Fruit fly (Drosophila melanogaster): ENCODE data around the gene CG15465.

The CG15465 gene

DNA sequence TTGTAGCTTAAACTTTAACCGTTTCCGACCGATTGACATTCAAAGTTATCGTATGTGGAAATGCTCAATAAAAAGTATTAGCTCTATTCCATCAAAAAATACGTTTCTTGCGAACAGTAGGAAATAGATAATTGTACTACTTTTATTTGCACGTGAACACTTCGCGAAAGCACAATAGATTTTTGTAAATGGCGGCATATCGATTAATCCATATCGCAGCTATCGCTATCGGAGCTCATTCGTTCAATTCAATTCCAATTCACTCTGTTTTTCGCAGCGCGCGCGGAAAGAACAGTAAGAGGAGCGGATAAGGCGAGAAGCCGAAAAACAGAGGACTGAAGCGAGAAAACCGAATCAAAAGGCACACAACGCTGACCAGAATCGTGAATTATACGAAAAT lies at the start of gene CG15465, which contains the start of gene rg (continued):
- TF ChIP-seq CG6254 (GFP tag; optimal IDR thresholded peaks at IDR 0.05) (no peak), CG15514 (GFP tag; optimal IDR thresholded peaks at IDR 0.05) (peak; percentile 89), pzg (GFP tag; optimal IDR thresholded peaks at IDR 0.05) (peak; percentile 30), Meics (GFP tag; optimal IDR thresholded peaks at IDR 0.05) (no peak), esg (GFP tag; conservative IDR thresholded peaks at IDR 0.05) (no peak), Poxn (GFP tag; IDR thresholded peaks at IDR 0.05) (no peak), CG2116 (GFP tag; optimal IDR thresholded peaks at IDR 0.05) (peak; percentile 63), Dref (GFP tag; IDR thresholded peaks at IDR 0.05) (peak; percentile 71), Dll (GFP tag; IDR thresholded peaks at IDR 0.05; ENCODE audit: partially characterized antibody) (peak; percentile 63; the same call in 3 of the 4 replicates), Dp (GFP tag; optimal IDR thresholded peaks at IDR 0.05) (peak; percentile 70), Bdp1 (GFP tag; optimal IDR thresholded peaks at IDR 0.05) (no peak), org-1 (GFP tag; optimal IDR thresholded peaks at IDR 0.05) (no peak), Gsc (GFP tag; IDR thresholded peaks at IDR 0.05) (no peak), CG8290 (GFP tag; optimal IDR thresholded peaks at IDR 0.05) (no peak), CG8290 (tag; optimal IDR thresholded peaks at IDR 0.05) (peak in 1 of 2 experiments; percentile 32), CG2199 (GFP tag; IDR thresholded peaks at IDR 0.05) (peak; percentile 53; the same call in 1 of the 3 replicates), nerfin-2 (GFP tag; IDR thresholded peaks at IDR 0.05; ENCODE audit: partially characterized antibody) (peak; percentile 66), bbx (GFP tag; IDR thresholded peaks at IDR 0.05; ENCODE audit: partially characterized antibody) (peak; percentile 64), stwl (tag; optimal IDR thresholded peaks at IDR 0.05) (peak; percentile 13), chm (GFP tag; IDR thresholded peaks at IDR 0.05) (peak; percentile 49), MBD-R2 (GFP tag; IDR thresholded peaks at IDR 0.05) (0 out of 2 replicates have a peak, but pooled peaks have one; percentile 5), amos (GFP tag; IDR thresholded peaks at IDR 0.05; ENCODE audit: partially characterized antibody) (peak; percentile 66), Scr (GFP tag; IDR thresholded peaks at IDR 0.05; ENCODE audit: partially characterized antibody) (peak; percentile 66), CG1792 (GFP tag; optimal IDR thresholded peaks at IDR 0.05) (no peak), Bgb (GFP tag; IDR thresholded peaks at IDR 0.05; ENCODE audit: partially characterized antibody) (peak; percentile 76), CG14860 (GFP tag; IDR thresholded peaks at IDR 0.05; ENCODE audit: partially characterized antibody) (peak; percentile 71), hbn (GFP tag; IDR thresholded peaks at IDR 0.05; ENCODE audit: partially characterized antibody) (peak; percentile 37; the same call in 1 of the 2 replicates), tna (GFP tag; IDR thresholded peaks at IDR 0.05; ENCODE audit: partially characterized antibody) (peak; percentile 26; the same call in 1 of the 2 replicates), gce (GFP tag; IDR thresholded peaks at IDR 0.05) (no peak), sisA (GFP tag; IDR thresholded peaks at IDR 0.05) (no peak), z (GFP tag; IDR thresholded peaks at IDR 0.05) (no peak), maf-S (GFP tag; optimal IDR thresholded peaks at IDR 0.05) (no peak), sob (GFP tag; IDR thresholded peaks at IDR 0.05) (peak; percentile 39; the same call in 1 of the 2 replicates), CG11456 (GFP tag; IDR thresholded peaks at IDR 0.05) (no peak), crol (GFP tag; IDR thresholded peaks at IDR 0.05) (peak; percentile 27; the same call in 1 of the 2 replicates), tx (GFP tag; optimal IDR thresholded peaks at IDR 0.05) (no peak), CG7963 (GFP tag; IDR thresholded peaks at IDR 0.05; ENCODE audit: partially characterized antibody) (peak; percentile 78), ato (GFP tag; IDR thresholded peaks at IDR 0.05; ENCODE audit: partially characterized antibody) (peak; percentile 8; the same call in 1 of the 2 replicates), Med (GFP tag) (peak; percentile 13), crp (GFP tag; optimal IDR thresholded peaks at IDR 0.05) (peak in 1 of 2 experiments; percentile 71), Deaf1 (tag; optimal IDR thresholded peaks at IDR 0.05) (no peak), CG1233 (GFP tag; optimal IDR thresholded peaks at IDR 0.05) (no peak), wek (GFP tag; optimal IDR thresholded peaks at IDR 0.05) (no peak), knrl (GFP tag; IDR thresholded peaks at IDR 0.05; ENCODE audit: partially characterized antibody) (peak; percentile 52; the same call in 1 of the 3 replicates), tll (GFP tag; optimal IDR thresholded peaks at IDR 0.05) (no peak), CG18599 (GFP tag; optimal IDR thresholded peaks at IDR 0.05) (no peak), CG2129 (GFP tag; IDR thresholded peaks at IDR 0.05; ENCODE audit: partially characterized antibody) (0 out of 2 replicates have a peak, but pooled peaks have one; percentile 22), ase (GFP tag; IDR thresholded peaks at IDR 0.05) (no peak)
